Worm (Caenorhabditis elegans) whole organism, L3 larva: ENCODE measurements around the gene sre-7.

ENCODE experiments used
- R02D3.7 ChIP-seq: fragments of 150-350 bp; optimal IDR thresholded peaks from 2 replicates; lab custom pipeline; 2014; ENCODE audit warnings: missing biosample characterization, missing genetic modification characterization
- ZK546.5 ChIP-seq: sonication (generic microtip); optimal IDR thresholded peaks from 2 replicates; lab custom pipeline; 2017; ENCODE audit warnings: missing biosample characterization, missing genetic modification characterization
- ceh-9 ChIP-seq: sonication (generic microtip); optimal IDR thresholded peaks from 2 replicates; lab custom pipeline; 2018; ENCODE audit warnings: missing biosample characterization, missing genetic modification characterization
- elt-3 ChIP-seq, 3 experiments: fragments of 150-350 bp in 1 of 3; sonication (generic microtip) in 2 of 3; optimal IDR thresholded peaks; 2 replicates in 2 of 3; 4 replicates in 1 of 3; lab custom pipeline; 2014 to 2017; ENCODE audit warnings: missing biosample characterization in 3 of 3, missing genetic modification characterization in 3 of 3
- fos-1 ChIP-seq: fragments of 150-350 bp; optimal IDR thresholded peaks from 2 replicates; lab custom pipeline; 2014; ENCODE audit warnings: missing biosample characterization, missing genetic modification characterization
- lin-39 ChIP-seq: fragments of 150-350 bp; optimal IDR thresholded peaks from 2 replicates; lab custom pipeline; 2018; ENCODE audit warnings: missing biosample characterization, missing genetic modification reagents, missing genetic modification characterization
- nhr-77 ChIP-seq: fragments of 150-350 bp; optimal IDR thresholded peaks from 2 replicates; lab custom pipeline; 2014; ENCODE audit warnings: missing biosample characterization, missing genetic modification characterization
- pqm-1 ChIP-seq: fragments of 150-350 bp; optimal IDR thresholded peaks from 2 replicates; lab custom pipeline; 2017; ENCODE audit warnings: missing biosample characterization, missing genetic modification characterization, inconsistent platforms
- snpc-4 ChIP-seq: fragments of 150-350 bp; optimal IDR thresholded peaks from 2 replicates; lab custom pipeline; 2014; ENCODE audit warnings: missing biosample characterization, missing genetic modification characterization
- unc-62 ChIP-seq: fragments of 150-350 bp; sonication (generic microtip); optimal IDR thresholded peaks from 4 replicates; lab custom pipeline; 2014; ENCODE audit warnings: missing biosample characterization, missing genetic modification reagents, missing genetic modification characterization

ce11 chrV:14252025-14252424 is 8.0 kb downstream of the sre-7 start, which contains the start of gene K02E11.5:
- TF ChIP-seq elt-3 (tag; optimal IDR thresholded peaks at IDR 0.05; lab: Kevin White, UChicago) (no peak), ceh-9 (no peak), lin-39 (tag; lab: Kevin White, UChicago) (no peak), R02D3.7 (tag; lab: Kevin White, UChicago) (no peak), ZK546.5 (tag; lab: Kevin White, UChicago) (no peak), unc-62 (GFP tag; lab: Kevin White, UChicago) (no peak), nhr-77 (tag; lab: Kevin White, UChicago) (no peak), pqm-1 (tag; lab: Kevin White, UChicago) (no peak), snpc-4 (tag; lab: Kevin White, UChicago) (no peak), fos-1 (tag; lab: Kevin White, UChicago) (no peak)
